Worm (Caenorhabditis elegans) whole organism, late embryonic: Measurements from ENCODE around the gene ZK1010.5.

Experiments
- C38D4.7 ChIP-seq: fragments of 200-800 bp; sonication (Bioruptor generic); optimal IDR thresholded peaks from 2 replicates; lab custom pipeline; 2018; ENCODE audit warnings: mild to moderate bottlenecking, missing genetic modification characterization, moderate library complexity, missing compliant biosample characterization
- F13H6.1 ChIP-seq: sonication (generic microtip); optimal IDR thresholded peaks from 2 replicates; lab custom pipeline; 2016; ENCODE audit warnings: missing genetic modification characterization, missing compliant biosample characterization
- K09A11.1 ChIP-seq: sonication (generic microtip); optimal IDR thresholded peaks from 2 replicates; lab custom pipeline; 2017; ENCODE audit warnings: antibody characterized with exemption, mild to moderate bottlenecking, missing genetic modification characterization, missing compliant biosample characterization; ENCODE audit not compliant: insufficient read depth
- ama-1 ChIP-seq: fragments of 150-350 bp; optimal IDR thresholded peaks from 2 replicates; lab custom pipeline; 2014
- ceh-14 ChIP-seq: sonication (generic microtip); optimal IDR thresholded peaks from 2 replicates; lab custom pipeline; 2016; ENCODE audit warnings: missing genotype, missing genetic modification characterization, missing compliant biosample characterization
- ceh-22 ChIP-seq: sonication (generic microtip); optimal IDR thresholded peaks from 2 replicates; lab custom pipeline; 2017; ENCODE audit warnings: missing biosample characterization, missing genetic modification characterization
- ceh-24 ChIP-seq: sonication (generic microtip); optimal IDR thresholded peaks from 2 replicates; lab custom pipeline; 2016; ENCODE audit warnings: mild to moderate bottlenecking, missing genetic modification characterization, missing compliant biosample characterization
- dve-1 ChIP-seq: sonication (generic microtip); optimal IDR thresholded peaks from 2 replicates; lab custom pipeline; 2017; ENCODE audit warnings: antibody characterized with exemption, mild to moderate bottlenecking, missing genetic modification characterization, missing compliant biosample characterization
- elt-2 ChIP-seq: sonication (generic microtip); optimal IDR thresholded peaks from 2 replicates; lab custom pipeline; 2016; ENCODE audit warnings: missing genetic modification reagents, missing genetic modification characterization, missing compliant biosample characterization
- elt-4 ChIP-seq: sonication (generic microtip); optimal IDR thresholded peaks from 2 replicates; lab custom pipeline; 2016; ENCODE audit warnings: missing genetic modification characterization, missing compliant biosample characterization
- fkh-10 ChIP-seq: fragments of 150-350 bp; optimal IDR thresholded peaks from 2 replicates; lab custom pipeline; 2014; ENCODE audit warnings: missing biosample characterization, missing genetic modification reagents, missing genetic modification characterization
- fkh-6 ChIP-seq: sonication (generic microtip); optimal IDR thresholded peaks from 2 replicates; lab custom pipeline; 2016; ENCODE audit warnings: missing genetic modification characterization, missing compliant biosample characterization
- hlh-15 ChIP-seq: sonication (generic microtip); optimal IDR thresholded peaks from 2 replicates; lab custom pipeline; 2016; ENCODE audit warnings: missing genetic modification characterization, missing compliant biosample characterization
- mec-3 ChIP-seq: sonication (generic microtip); optimal IDR thresholded peaks from 2 replicates; lab custom pipeline; 2016; ENCODE audit warnings: borderline replicate concordance, missing genetic modification characterization, missing compliant biosample characterization
- nfya-1 ChIP-seq: sonication (generic microtip); optimal IDR thresholded peaks from 2 replicates; lab custom pipeline; 2017; ENCODE audit warnings: missing genetic modification characterization, mild to moderate bottlenecking, missing compliant biosample characterization, antibody characterized with exemption, moderate library complexity
- pag-3 ChIP-seq: sonication (generic microtip); optimal IDR thresholded peaks from 2 replicates; lab custom pipeline; 2016; ENCODE audit warnings: missing compliant biosample characterization, missing genetic modification characterization, borderline replicate concordance
- ttx-3 ChIP-seq: sonication (generic microtip); optimal IDR thresholded peaks from 2 replicates; lab custom pipeline; 2016; ENCODE audit warnings: missing genetic modification reagents, missing genetic modification characterization, missing compliant biosample characterization
- ztf-16 ChIP-seq: sonication (generic microtip); optimal IDR thresholded peaks from 2 replicates; lab custom pipeline; 2017; ENCODE audit warnings: missing genetic modification characterization, missing compliant biosample characterization

ZK1010.5 gene

ce11 chrIII:12945072-12945471 lies 42.2 kb downstream of the ZK1010.5 start:
- TF ChIP-seq dve-1 (peak; percentile 42), fkh-6 (tag; lab: Kevin White, UChicago) (no peak), ceh-24 (tag; lab: Kevin White, UChicago) (no peak), pag-3 (tag; lab: Kevin White, UChicago) (no peak)

- TF ChIP-seq fkh-10 (GFP tag; lab: Kevin White, UChicago) (no peak), nfya-1 (peak; percentile 98)
These were observed 43.3 kb downstream of the ZK1010.5 start for ce11 chrIII:12944064-12944463.

DNA sequence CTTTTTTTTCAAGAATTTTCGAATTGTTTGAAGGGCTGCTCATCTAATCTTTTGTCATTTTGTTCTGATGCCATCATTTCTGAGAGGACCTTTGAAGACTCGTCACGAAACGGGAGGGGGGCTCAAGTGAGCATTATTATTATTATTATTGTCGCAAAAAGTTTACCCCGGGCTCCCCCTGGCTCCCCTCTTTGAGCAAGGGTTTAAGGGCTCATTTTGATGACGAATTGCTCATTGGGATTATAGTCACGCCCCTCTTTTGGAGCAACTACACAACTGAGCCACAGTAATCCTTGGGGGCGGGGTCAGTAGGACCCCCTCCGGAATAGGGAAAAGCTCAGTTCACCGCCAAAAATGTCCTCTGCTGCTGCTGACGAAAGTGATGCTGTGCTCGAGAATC lies 45.0 kb downstream of the ZK1010.5 start, which contains the start of gene unc-25:
unc-25 (plus strand) TSS at position 345 of the 400 bp plus-strand sequence.
- TF ChIP-seq mec-3 (tag; lab: Kevin White, UChicago) (no peak), C38D4.7 (GFP tag; lab: Kevin White, UChicago) (no peak), ama-1 (lab: Kevin White, UChicago) (no peak), hlh-15 (tag; lab: Kevin White, UChicago) (no peak), elt-2 (no peak), ceh-14 (tag; lab: Kevin White, UChicago) (no peak), ttx-3 (tag; lab: Kevin White, UChicago) (no peak), elt-4 (tag; lab: Kevin White, UChicago) (no peak), ceh-22 (tag; lab: Kevin White, UChicago) (no peak), F13H6.1 (tag; lab: Kevin White, UChicago) (no peak), K09A11.1 (tag; lab: Kevin White, UChicago) (no peak), ztf-16 (no peak)
